Worm (Caenorhabditis elegans): ENCODE data around the gene srlf-24.

- TF ChIP-seq him-1 (tag; optimal IDR thresholded peaks at IDR 0.05) (no peak), dao-5 (tag; optimal IDR thresholded peaks at IDR 0.05) (no peak)
Observed at ce11 chrIV:11097795-11098194, 7.8 kb downstream of the srlf-24 start, which contains the start of gene M7.12.
